Worm (Caenorhabditis elegans): ENCODE measurements around the gene Y51H4A.1.

Y51H4A.1 gene

DNA sequence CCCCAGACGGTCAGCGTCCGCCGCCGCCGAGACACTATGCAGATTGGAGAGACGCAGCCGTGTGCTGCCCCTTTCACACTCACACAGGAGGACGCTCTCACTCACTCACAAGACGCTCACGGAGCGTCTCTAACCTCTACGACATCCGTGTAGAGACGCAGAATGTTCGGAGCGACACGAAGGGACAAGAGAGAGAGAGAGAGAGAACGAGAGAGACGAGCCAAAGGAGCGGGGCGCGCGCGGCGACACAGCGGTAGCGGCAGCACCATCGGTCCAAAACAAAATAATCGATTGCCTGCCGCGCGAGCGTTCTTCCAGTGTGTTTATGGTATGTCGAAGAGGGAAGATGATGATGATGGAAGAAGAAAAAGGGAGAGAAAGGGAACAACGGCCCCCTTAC is 15.2 kb upstream of the Y51H4A.1 start (continued):
- TF ChIP-seq pha-4 (GFP tag; IDR thresholded peaks at IDR 0.05): peak; percentile 78
- no peak for TF ChIP-seq pha-4 (tag; optimal IDR thresholded peaks at IDR 0.05)
- peak; percentile 94 for TF ChIP-seq dve-1 (tag; optimal IDR thresholded peaks at IDR 0.05; ENCODE audit: insufficient read depth)
- TF ChIP-seq mep-1 (tag; optimal IDR thresholded peaks at IDR 0.05): peak; percentile 93
- peak; percentile 41 for TF ChIP-seq duxl-1 (tag; optimal IDR thresholded peaks at IDR 0.05; ENCODE audit: poor library complexity)
- TF ChIP-seq nhr-41 (GFP tag; IDR thresholded peaks at IDR 0.05): no peak
- TF ChIP-seq mxl-2 (GFP tag; conservative IDR thresholded peaks at IDR 0.05): no peak; the same call in 1 of the 2 replicates
- TF ChIP-seq gei-8 (GFP tag; optimal IDR thresholded peaks at IDR 0.05): peak; percentile 7
- TF ChIP-seq ZK546.5 (tag; optimal IDR thresholded peaks at IDR 0.05): no peak
- peak; percentile 93 for TF ChIP-seq rbr-2 (tag; optimal IDR thresholded peaks at IDR 0.05)
- TF ChIP-seq fkh-10 (GFP tag; optimal IDR thresholded peaks at IDR 0.05): peak; percentile 31
- no peak for TF ChIP-seq lin-15B (tag; optimal IDR thresholded peaks at IDR 0.05)
- TF ChIP-seq T26A8.4 (GFP tag; IDR thresholded peaks at IDR 0.05): 0 out of 2 replicates have a peak, but pooled peaks have one; percentile 61
- peak; percentile 4 for TF ChIP-seq unc-130 (GFP tag; optimal IDR thresholded peaks at IDR 0.05)
- TF ChIP-seq spr-1 (tag; optimal IDR thresholded peaks at IDR 0.05): peak; percentile 87
- TF ChIP-seq lin-13 (GFP tag; optimal IDR thresholded peaks at IDR 0.05): peak; percentile 60
- peak; percentile 71 for TF ChIP-seq nhr-77 (tag; optimal IDR thresholded peaks at IDR 0.05)
- TF ChIP-seq skn-1 (tag; optimal IDR thresholded peaks at IDR 0.05): no peak
- no peak for TF ChIP-seq egl-27 (tag; optimal IDR thresholded peaks at IDR 0.05)
- 0 out of 2 replicates have a peak, but pooled peaks have one; percentile 14 for TF ChIP-seq nhr-42 (GFP tag; IDR thresholded peaks at IDR 0.05)
- peak; percentile 80 for TF ChIP-seq dmd-9 (GFP tag; IDR thresholded peaks at IDR 0.05)
- no peak for TF ChIP-seq F49E8.2 (tag; optimal IDR thresholded peaks at IDR 0.05; ENCODE audit: borderline replicate concordance)
- TF ChIP-seq lin-38 (GFP tag; IDR thresholded peaks at IDR 0.05): peak; percentile 61
- no peak for TF ChIP-seq Y5F2A.4 (GFP tag; optimal IDR thresholded peaks at IDR 0.05)
- no peak for TF ChIP-seq php-3 (GFP tag; IDR thresholded peaks at IDR 0.05)
- TF ChIP-seq R02D3.7 (tag; optimal IDR thresholded peaks at IDR 0.05): no peak
- peak in 1 of 2 experiments; percentile 18 for TF ChIP-seq unc-62 (GFP tag; optimal IDR thresholded peaks at IDR 0.05 in 1 of 2)
- TF ChIP-seq unc-62 (tag; optimal IDR thresholded peaks at IDR 0.05): no peak
- TF ChIP-seq tra-1 (GFP tag; IDR thresholded peaks at IDR 0.05): peak; percentile 27; the same call in 1 of the 2 replicates
- peak; percentile 63 for TF ChIP-seq ceh-32 (tag; optimal IDR thresholded peaks at IDR 0.05; ENCODE audit: poor library complexity)
- TF ChIP-seq spr-3 (GFP tag; optimal IDR thresholded peaks at IDR 0.05): no peak
- TF ChIP-seq dpl-1 (GFP tag; optimal IDR thresholded peaks at IDR 0.05): peak; percentile 51
- TF ChIP-seq ceh-62 (tag; optimal IDR thresholded peaks at IDR 0.05): no peak
- no peak for TF ChIP-seq zag-1 (tag; optimal IDR thresholded peaks at IDR 0.05)
- TF ChIP-seq ama-1 (optimal IDR thresholded peaks at IDR 0.05): no peak
- TF ChIP-seq nhr-28 (tag; optimal IDR thresholded peaks at IDR 0.05): peak; percentile 87
- TF ChIP-seq zfp-2 (tag; optimal IDR thresholded peaks at IDR 0.05): peak; percentile 23
- peak; percentile 92 for TF ChIP-seq madf-9 (GFP tag; conservative IDR thresholded peaks at IDR 0.05)
- TF ChIP-seq T20F7.1 (GFP tag; optimal IDR thresholded peaks at IDR 0.05): no peak
- no peak for TF ChIP-seq ceh-82 (tag; optimal IDR thresholded peaks at IDR 0.05)
- peak; percentile 12 for TF ChIP-seq ztf-7 (tag; optimal IDR thresholded peaks at IDR 0.05)
- no peak for TF ChIP-seq F44E2.7 (GFP tag; IDR thresholded peaks at IDR 0.05)
- TF ChIP-seq attf-4 (tag; optimal IDR thresholded peaks at IDR 0.05): no peak
- no peak for TF ChIP-seq lin-39 (tag; optimal IDR thresholded peaks at IDR 0.05)
- TF ChIP-seq jun-1 (tag; optimal IDR thresholded peaks at IDR 0.05): no peak
- peak; percentile 87 for TF ChIP-seq ceh-28 (tag; optimal IDR thresholded peaks at IDR 0.05)
- no peak for TF ChIP-seq dmd-8 (GFP tag; IDR thresholded peaks at IDR 0.05)
- peak; percentile 55 to 88 for TF ChIP-seq mdl-1 (tag; optimal IDR thresholded peaks at IDR 0.05)
- no peak for TF ChIP-seq aly-2 (tag; optimal IDR thresholded peaks at IDR 0.05)
- TF ChIP-seq daf-16 (GFP tag; optimal IDR thresholded peaks at IDR 0.05): peak; percentile 43 to 71
- peak; percentile 86 for TF ChIP-seq daf-16 (tag; optimal IDR thresholded peaks at IDR 0.05)
- peak; percentile 41 for TF ChIP-seq F10B5.3 (tag; optimal IDR thresholded peaks at IDR 0.05)
- TF ChIP-seq nhr-237 (tag; optimal IDR thresholded peaks at IDR 0.05): no peak

All from whole organism, L4 larva.